Fruit fly (Drosophila melanogaster) whole organism, adult: ENCODE measurements around the gene fliI.

Source experiments
- Hr96 ChIP-seq: fragments of 200-800 bp; sonication (Bioruptor generic); optimal IDR thresholded peaks from 2 replicates; lab custom pipeline; 2016; ENCODE audit warnings: missing biosample characterization, missing genetic modification characterization
- bab1 ChIP-seq: fragments of 200-800 bp; sonication (Bioruptor generic); optimal IDR thresholded peaks from 3 replicates; lab custom pipeline; 2019; ENCODE audit warnings: missing biosample characterization, mild to moderate bottlenecking, missing genetic modification characterization, moderate library complexity
- cic ChIP-seq: fragments of 200-800 bp; sonication (Bioruptor generic); optimal IDR thresholded peaks from 2 replicates; lab custom pipeline; 2017; ENCODE audit warnings: missing biosample characterization, mild to moderate bottlenecking, missing genetic modification characterization, moderate library complexity
- ovo ChIP-seq: fragments of 200-800 bp; sonication (Bioruptor generic); optimal IDR thresholded peaks from 2 replicates; lab custom pipeline; 2016; ENCODE audit warnings: missing biosample characterization, missing genetic modification characterization
- tj ChIP-seq: fragments of 200-800 bp; sonication (Bioruptor generic); optimal IDR thresholded peaks from 3 replicates; lab custom pipeline; 2017; ENCODE audit warnings: missing biosample characterization, mild to moderate bottlenecking, missing genetic modification characterization, moderate library complexity

DNA sequence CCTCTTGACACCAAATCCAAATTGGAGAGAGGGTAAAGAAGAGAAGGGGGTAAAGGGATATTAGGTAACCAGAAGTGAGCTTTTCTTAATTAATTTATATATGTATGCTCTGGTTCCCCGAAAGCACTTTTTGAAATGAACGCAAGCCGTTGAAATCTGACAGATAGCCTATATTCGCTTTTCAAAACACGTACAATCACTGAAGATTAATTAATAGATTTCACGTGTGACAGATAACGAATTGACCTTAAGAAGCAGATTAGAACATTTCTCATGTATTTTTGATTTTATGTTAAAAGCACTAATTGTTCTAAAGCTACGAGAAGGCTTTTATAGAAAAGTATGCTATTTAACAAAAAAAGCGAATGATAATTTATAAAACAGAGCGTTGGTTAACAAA lies 2.5 kb upstream of the fliI start:
- no peak for TF ChIP-seq cic (GFP tag; lab: Kevin White, UChicago)
- TF ChIP-seq tj (GFP tag; lab: Kevin White, UChicago): no peak
- TF ChIP-seq ovo (GFP tag; lab: Kevin White, UChicago): no peak
- no peak for TF ChIP-seq Hr96 (GFP tag; lab: Kevin White, UChicago)
- no peak for TF ChIP-seq bab1
